Fruit fly (Drosophila melanogaster) whole organism, prepupa: ENCODE results near the gene CNMa.

Experiments
- CG16779 ChIP-seq: fragments of 200-800 bp; sonication (Bioruptor generic); optimal IDR thresholded peaks from 3 replicates; lab custom pipeline; 2017; ENCODE audit warnings: missing biosample characterization, mild to moderate bottlenecking, missing genetic modification characterization
- CG3919 ChIP-seq: fragments of 200-800 bp; sonication (Bioruptor generic); optimal IDR thresholded peaks from 3 replicates; lab custom pipeline; 2016; ENCODE audit warnings: missing biosample characterization, missing genetic modification characterization
- CG9139 ChIP-seq: fragments of 200-800 bp; sonication (Bioruptor generic); optimal IDR thresholded peaks from 3 replicates; lab custom pipeline; 2017; ENCODE audit warnings: missing biosample characterization, mild to moderate bottlenecking, missing genetic modification characterization
- Hr39 ChIP-seq: fragments of 200-800 bp; sonication (Bioruptor generic); optimal IDR thresholded peaks from 2 replicates; lab custom pipeline; 2016; ENCODE audit warnings: missing biosample characterization, missing genetic modification characterization
- Sox102F ChIP-seq: fragments of 200-800 bp; sonication (Bioruptor generic); optimal IDR thresholded peaks from 2 replicates; lab custom pipeline; 2016; ENCODE audit warnings: missing biosample characterization, mild to moderate bottlenecking, missing genetic modification characterization
- Sox14 ChIP-seq: fragments of 200-800 bp; sonication (Bioruptor generic); optimal IDR thresholded peaks from 3 replicates; lab custom pipeline; 2016; ENCODE audit warnings: missing biosample characterization, missing genetic modification characterization
- esn ChIP-seq: fragments of 200-800 bp; sonication (Bioruptor generic); optimal IDR thresholded peaks from 2 replicates; lab custom pipeline; 2016; ENCODE audit warnings: missing biosample characterization, mild to moderate bottlenecking, missing genetic modification characterization, moderate library complexity

- TF ChIP-seq Sox14 (GFP tag; lab: Kevin White, UChicago) (peak; percentile 75), CG9139 (GFP tag; lab: Kevin White, UChicago) (no peak), Hr39 (GFP tag; lab: Kevin White, UChicago) (peak; percentile 54), CG16779 (tag; lab: Kevin White, UChicago) (peak; percentile 19), Sox102F (GFP tag; lab: Kevin White, UChicago) (peak; percentile 59), esn (peak; percentile 69), CG3919 (GFP tag; lab: Kevin White, UChicago) (no peak)
These were observed 20.8 kb upstream of the CNMa start, which contains the start of gene dre4 for dm6 chr3L:1876215-1876625.
